Fruit fly (Drosophila melanogaster): Measurements from ENCODE around the gene mri.
A peak's percentile ranks its signal among the peaks of the same experiment; 100 is the strongest.

mri gene

DNA sequence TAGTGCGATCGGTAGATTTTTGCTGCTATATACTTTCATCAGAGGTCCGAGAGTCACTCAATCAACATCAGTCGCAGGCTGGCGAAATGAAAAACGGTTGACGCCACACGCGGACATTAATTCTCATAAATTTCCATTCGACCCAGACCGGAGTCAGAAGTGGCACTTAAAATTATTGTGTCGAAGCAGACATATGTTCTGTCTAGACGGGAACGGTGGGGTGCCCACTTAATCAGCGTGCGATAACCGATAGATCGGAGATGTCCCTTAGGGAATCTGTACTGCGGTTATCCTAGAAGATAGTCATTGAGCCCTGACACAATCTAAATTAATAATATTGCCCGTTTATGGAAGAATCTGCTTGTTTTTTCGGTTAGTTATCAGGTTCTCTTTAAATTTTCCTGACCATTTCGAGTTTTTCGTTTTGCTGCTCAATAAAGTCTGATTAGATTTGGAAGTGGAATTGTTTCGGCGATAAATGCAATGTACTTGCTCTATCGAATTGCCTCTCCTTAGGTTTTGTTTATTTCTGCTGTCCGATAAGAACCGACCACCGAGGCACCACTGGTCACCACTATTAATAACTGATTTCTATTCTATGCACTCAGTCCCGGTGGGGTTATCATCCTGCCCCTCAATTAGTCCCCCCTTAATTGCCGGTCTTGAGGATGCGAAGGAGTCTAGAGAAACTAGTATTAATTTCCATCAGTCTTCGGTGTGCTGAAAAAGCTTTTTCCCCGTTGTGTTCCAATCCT is 38.0 kb upstream of the mri start:
- no peak for TF ChIP-seq CG32006 (GFP tag; optimal IDR thresholded peaks at IDR 0.05)
- TF ChIP-seq CG10669 (GFP tag; optimal IDR thresholded peaks at IDR 0.05), result no peak
- no peak for TF ChIP-seq CG11902 (GFP tag; optimal IDR thresholded peaks at IDR 0.05)
- no peak for TF ChIP-seq topi (GFP tag; optimal IDR thresholded peaks at IDR 0.05)
- TF ChIP-seq dac (GFP tag; optimal IDR thresholded peaks at IDR 0.05), result no peak
- TF ChIP-seq acj6 (GFP tag; optimal IDR thresholded peaks at IDR 0.05), result no peak
- TF ChIP-seq lz (GFP tag; optimal IDR thresholded peaks at IDR 0.05), result no peak
- no peak for TF ChIP-seq Hr4 (GFP tag; optimal IDR thresholded peaks at IDR 0.05)
- TF ChIP-seq Sox102F (GFP tag; optimal IDR thresholded peaks at IDR 0.05), result no peak

DNA sequence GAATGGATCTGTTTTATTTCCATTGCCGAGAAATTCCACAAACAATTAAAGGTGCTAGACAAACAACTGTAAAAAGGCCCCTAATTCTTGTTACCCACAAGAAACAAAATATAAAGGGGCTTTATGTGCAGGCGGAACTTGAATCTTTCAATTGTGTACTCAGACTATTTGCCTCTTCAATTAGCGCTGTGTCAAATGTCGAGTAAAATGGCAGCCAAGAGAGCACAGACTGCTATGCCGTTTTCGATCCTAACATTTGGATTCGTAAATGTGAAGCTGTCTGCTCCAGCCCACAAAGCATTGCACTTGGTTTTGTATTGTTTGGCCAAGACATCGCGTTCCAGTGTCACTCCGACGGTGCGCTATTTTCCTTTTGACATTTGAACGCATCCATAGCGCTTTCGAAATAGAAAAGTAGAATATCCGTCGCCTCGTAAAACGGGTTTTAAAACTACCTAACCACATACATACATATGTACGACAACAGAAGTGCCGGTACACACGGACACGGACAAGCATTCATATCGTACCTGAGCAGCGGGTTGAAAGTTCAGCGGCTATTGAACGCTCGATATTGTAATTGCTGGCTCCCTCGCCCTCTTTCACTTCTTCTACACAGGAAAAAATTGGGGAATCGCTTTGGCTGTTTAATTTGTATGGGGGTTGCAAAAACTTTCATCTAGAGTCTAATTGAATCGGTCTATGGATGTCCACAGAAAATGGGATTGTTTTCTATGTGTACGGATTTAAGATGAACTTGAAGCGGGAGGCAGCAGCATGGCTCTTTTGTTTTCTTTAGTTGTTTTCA is 33.8 kb upstream of the mri start:
- TF ChIP-seq CG1621 (tag; optimal IDR thresholded peaks at IDR 0.05) (peak; percentile 3), CG11902 (GFP tag; optimal IDR thresholded peaks at IDR 0.05) (peak; percentile 24), eg (GFP tag; IDR thresholded peaks at IDR 0.05) (0 out of 3 replicates have a peak, but pooled peaks have one; percentile 25), CG32006 (GFP tag; optimal IDR thresholded peaks at IDR 0.05) (peak; percentile 67), CG6808 (GFP tag; optimal IDR thresholded peaks at IDR 0.05) (peak; percentile 32), Blimp-1 (GFP tag; optimal IDR thresholded peaks at IDR 0.05) (no peak), Met (GFP tag; optimal IDR thresholded peaks at IDR 0.05) (peak; percentile 54), Eip78C (GFP tag) (peak; percentile 91), CG3919 (GFP tag; optimal IDR thresholded peaks at IDR 0.05) (peak; percentile 65), CG6854 (GFP tag; optimal IDR thresholded peaks at IDR 0.05) (peak; percentile 36), Sox102F (GFP tag; optimal IDR thresholded peaks at IDR 0.05) (peak; percentile 55), Smox (GFP tag; optimal IDR thresholded peaks at IDR 0.05) (peak; percentile 26), CG10669 (GFP tag; optimal IDR thresholded peaks at IDR 0.05) (peak; percentile 34), Sox15 (GFP tag; optimal IDR thresholded peaks at IDR 0.05) (peak; percentile 9), CG34406 (GFP tag; optimal IDR thresholded peaks at IDR 0.05) (peak; percentile 21), Eip75B (GFP tag; optimal IDR thresholded peaks at IDR 0.05) (peak; percentile 63), topi (GFP tag; optimal IDR thresholded peaks at IDR 0.05) (peak; percentile 50), CG9139 (GFP tag; optimal IDR thresholded peaks at IDR 0.05) (no peak), lz (GFP tag; optimal IDR thresholded peaks at IDR 0.05) (peak; percentile 54), salr (GFP tag; optimal IDR thresholded peaks at IDR 0.05) (peak in 1 of 2 experiments; percentile 23), Gug (GFP tag; IDR thresholded peaks at IDR 0.05) (0 out of 2 replicates have a peak, but pooled peaks have one; percentile 8), fkh (GFP tag; optimal IDR thresholded peaks at IDR 0.05) (peak; percentile 64), achi (GFP tag; optimal IDR thresholded peaks at IDR 0.05) (peak; percentile 34), CG3032 (tag; optimal IDR thresholded peaks at IDR 0.05) (peak; percentile 29), fd85E (GFP tag; optimal IDR thresholded peaks at IDR 0.05) (no peak), pdm3 (GFP tag; optimal IDR thresholded peaks at IDR 0.05) (no peak), spab (GFP tag; optimal IDR thresholded peaks at IDR 0.05) (no peak), OdsH (GFP tag; optimal IDR thresholded peaks at IDR 0.05) (peak; percentile 47), ss (GFP tag; optimal IDR thresholded peaks at IDR 0.05) (peak; percentile 20 to 59), CG7368 (GFP tag; optimal IDR thresholded peaks at IDR 0.05) (peak; percentile 46), net (GFP tag; optimal IDR thresholded peaks at IDR 0.05) (peak; percentile 45), CG4318 (GFP tag; optimal IDR thresholded peaks at IDR 0.05) (no peak), esn (GFP tag; optimal IDR thresholded peaks at IDR 0.05) (peak; percentile 65), CG15336 (GFP tag; IDR thresholded peaks at IDR 0.05) (peak; percentile 55), Eip93F (GFP tag; optimal IDR thresholded peaks at IDR 0.05) (no peak), Hr39 (GFP tag; optimal IDR thresholded peaks at IDR 0.05) (peak; percentile 30), Ets96B (tag; optimal IDR thresholded peaks at IDR 0.05) (peak; percentile 45), CG10631 (GFP tag; optimal IDR thresholded peaks at IDR 0.05) (peak; percentile 57), CG8319 (GFP tag; optimal IDR thresholded peaks at IDR 0.05) (no peak), svp (GFP tag) (peak; percentile 81), CG11294 (GFP tag; IDR thresholded peaks at IDR 0.05) (no peak; the same call in 1 of the 2 replicates), CG11762 (GFP tag; optimal IDR thresholded peaks at IDR 0.05; ENCODE audit: insufficient read depth) (no peak), fd59A (GFP tag; optimal IDR thresholded peaks at IDR 0.05) (peak; percentile 26)

Measured in whole organism, prepupa.